Worm (Caenorhabditis elegans) whole organism, L2 larva: ENCODE data around the gene ppat-1.

Experiments
- C34F6.9 ChIP-seq: fragments of 150-350 bp; optimal IDR thresholded peaks from 2 replicates; lab custom pipeline; 2014; ENCODE audit warnings: missing biosample characterization, missing genetic modification characterization
- F13H6.1 ChIP-seq: sonication (generic microtip); optimal IDR thresholded peaks from 2 replicates; lab custom pipeline; 2016; ENCODE audit warnings: missing genetic modification characterization, missing compliant biosample characterization
- R02D3.7 ChIP-seq: fragments of 150-350 bp; optimal IDR thresholded peaks from 2 replicates; lab custom pipeline; 2014; ENCODE audit warnings: missing biosample characterization, missing genetic modification characterization
- ZK546.5 ChIP-seq: sonication (generic microtip); optimal IDR thresholded peaks from 2 replicates; lab custom pipeline; 2017; ENCODE audit warnings: missing biosample characterization, missing genetic modification characterization
- alr-1 ChIP-seq: fragments of 150-350 bp; optimal IDR thresholded peaks from 2 replicates; lab custom pipeline; 2014; ENCODE audit warnings: missing biosample characterization, missing genetic modification characterization
- ama-1 ChIP-seq: fragments of 150-350 bp; optimal IDR thresholded peaks from 2 replicates; lab custom pipeline; 2018; ENCODE audit warnings: inconsistent platforms
- blmp-1 ChIP-seq: sonication (generic microtip); optimal IDR thresholded peaks from 2 replicates; lab custom pipeline; 2017; ENCODE audit warnings: missing genetic modification characterization, mild to moderate bottlenecking, missing compliant biosample characterization, antibody characterized with exemption, moderate library complexity; ENCODE audit not compliant: insufficient read depth
- ceh-16 ChIP-seq: fragments of 150-350 bp; optimal IDR thresholded peaks from 2 replicates; lab custom pipeline; 2014; ENCODE audit warnings: missing biosample characterization, missing genetic modification characterization
- crh-2 ChIP-seq: sonication (generic microtip); optimal IDR thresholded peaks from 2 replicates; lab custom pipeline; 2017; ENCODE audit warnings: missing biosample characterization, missing genetic modification characterization
- dmd-4 ChIP-seq: sonication (generic microtip); optimal IDR thresholded peaks from 2 replicates; lab custom pipeline; 2017; ENCODE audit warnings: missing biosample characterization, missing genetic modification characterization
- elt-1 ChIP-seq: fragments of 150-350 bp; optimal IDR thresholded peaks from 2 replicates; lab custom pipeline; 2014; ENCODE audit warnings: missing biosample characterization, missing genetic modification characterization
- elt-3 ChIP-seq: sonication (generic microtip); optimal IDR thresholded peaks from 2 replicates; lab custom pipeline; 2017; ENCODE audit warnings: missing biosample characterization, missing genetic modification characterization
- fos-1 ChIP-seq: fragments of 150-350 bp; optimal IDR thresholded peaks from 2 replicates; lab custom pipeline; 2014; ENCODE audit warnings: missing biosample characterization, missing genetic modification characterization
- gmeb-1 ChIP-seq: fragments of 150-350 bp; optimal IDR thresholded peaks from 2 replicates; lab custom pipeline; 2014; ENCODE audit warnings: missing biosample characterization, missing genetic modification characterization
- lin-11 ChIP-seq: fragments of 150-350 bp; sonication (generic microtip); optimal IDR thresholded peaks from 2 replicates; lab custom pipeline; 2014; ENCODE audit warnings: missing biosample characterization, missing genetic modification characterization, inconsistent platforms, mixed read lengths
- lin-13 ChIP-seq: fragments of 150-350 bp; optimal IDR thresholded peaks from 2 replicates; lab custom pipeline; 2014; ENCODE audit warnings: missing biosample characterization, missing genetic modification reagents, missing genetic modification characterization
- lsy-2 ChIP-seq, 2 experiments: fragments of 150-350 bp in 1 of 2; sonication (generic microtip) in 1 of 2; optimal IDR thresholded peaks; 2 replicates each; lab custom pipeline; 2014 to 2017; ENCODE audit warnings: missing biosample characterization in 2 of 2, missing genetic modification characterization in 2 of 2
- mab-5 ChIP-seq: fragments of 150-350 bp; optimal IDR thresholded peaks from 2 replicates; lab custom pipeline; 2014; ENCODE audit warnings: missing biosample characterization, missing genetic modification characterization
- mbf-1 ChIP-seq: sonication (generic microtip); optimal IDR thresholded peaks from 2 replicates; lab custom pipeline; 2017; ENCODE audit warnings: missing biosample characterization, missing genetic modification characterization
- mdl-1 ChIP-seq, 2 experiments: fragments of 150-350 bp in 1 of 2; sonication (generic microtip) in 1 of 2; optimal IDR thresholded peaks; 2 replicates each; lab custom pipeline; 2017; ENCODE audit warnings: missing biosample characterization in 2 of 2, missing genetic modification characterization in 2 of 2
- nhr-10 ChIP-seq: sonication (generic microtip); optimal IDR thresholded peaks from 2 replicates; lab custom pipeline; 2017; ENCODE audit warnings: missing biosample characterization, missing genetic modification characterization
- nhr-12 ChIP-seq: fragments of 150-350 bp; optimal IDR thresholded peaks from 2 replicates; lab custom pipeline; 2014; ENCODE audit warnings: missing biosample characterization, missing genetic modification characterization
- nhr-129 ChIP-seq: fragments of 150-350 bp; optimal IDR thresholded peaks from 2 replicates; lab custom pipeline; 2014; ENCODE audit warnings: missing biosample characterization, missing genetic modification characterization
- nhr-21 ChIP-seq: fragments of 150-350 bp; optimal IDR thresholded peaks from 2 replicates; lab custom pipeline; 2014; ENCODE audit warnings: missing biosample characterization, missing genetic modification characterization
- nhr-25 ChIP-seq: fragments of 150-350 bp; sonication (generic microtip); optimal IDR thresholded peaks from 3 replicates; lab custom pipeline; 2014; ENCODE audit warnings: missing biosample characterization, missing genetic modification characterization
- nhr-6 ChIP-seq: fragments of 150-350 bp; optimal IDR thresholded peaks from 2 replicates; lab custom pipeline; 2014; ENCODE audit warnings: missing biosample characterization, missing genetic modification characterization
- nhr-77 ChIP-seq: fragments of 150-350 bp; optimal IDR thresholded peaks from 2 replicates; lab custom pipeline; 2014; ENCODE audit warnings: missing biosample characterization, missing genetic modification characterization
- peb-1 ChIP-seq: fragments of 150-350 bp; optimal IDR thresholded peaks from 2 replicates; lab custom pipeline; 2014; ENCODE audit warnings: missing biosample characterization, missing genetic modification characterization
- sem-4 ChIP-seq: fragments of 150-350 bp; optimal IDR thresholded peaks from 2 replicates; lab custom pipeline; 2014; ENCODE audit warnings: missing biosample characterization, missing genetic modification reagents, missing genetic modification characterization
- skn-1 ChIP-seq: sonication (generic microtip); optimal IDR thresholded peaks from 2 replicates; lab custom pipeline; 2017; ENCODE audit warnings: missing biosample characterization, missing genetic modification characterization
- sma-3 ChIP-seq: sonication (generic microtip); optimal IDR thresholded peaks from 2 replicates; lab custom pipeline; 2016; ENCODE audit warnings: missing genetic modification reagents, missing genetic modification characterization, missing compliant biosample characterization
- sma-9 ChIP-seq, 2 experiments: fragments of 150-350 bp in 1 of 2; sonication (generic microtip) in 1 of 2; optimal IDR thresholded peaks; 2 replicates each; lab custom pipeline; 2014 to 2016; ENCODE audit warnings: missing genetic modification characterization in 2 of 2, mild to moderate bottlenecking in 1 of 2, missing biosample characterization in 1 of 2, missing compliant biosample characterization in 1 of 2, missing genetic modification reagents in 1 of 2, moderate library complexity in 1 of 2
- snpc-4 ChIP-seq: fragments of 150-350 bp; optimal IDR thresholded peaks from 2 replicates; lab custom pipeline; 2014; ENCODE audit warnings: missing biosample characterization, missing genetic modification characterization
- unc-39 ChIP-seq: fragments of 150-350 bp; optimal IDR thresholded peaks from 2 replicates; lab custom pipeline; 2014; ENCODE audit warnings: missing biosample characterization, missing genetic modification characterization
- unc-55 ChIP-seq: fragments of 150-350 bp; sonication (generic microtip); optimal IDR thresholded peaks from 3 replicates; lab custom pipeline; 2014; ENCODE audit warnings: missing biosample characterization, missing genetic modification reagents, missing genetic modification characterization
- unc-62 ChIP-seq: fragments of 150-350 bp; optimal IDR thresholded peaks from 2 replicates; lab custom pipeline; 2014; ENCODE audit warnings: missing biosample characterization, missing genetic modification reagents, missing genetic modification characterization
- zag-1 ChIP-seq: fragments of 150-350 bp; optimal IDR thresholded peaks from 2 replicates; lab custom pipeline; 2014; ENCODE audit warnings: missing biosample characterization, missing genetic modification characterization
- ztf-1 ChIP-seq: fragments of 200-800 bp; sonication (Bioruptor generic); conservative IDR thresholded peaks from 2 replicates; pipeline ENCODE4 v1.3.6; 2022; ENCODE audit warnings: missing genetic modification characterization, missing compliant biosample characterization
- ztf-11 ChIP-seq: sonication (generic microtip); optimal IDR thresholded peaks from 2 replicates; lab custom pipeline; 2017; ENCODE audit warnings: missing biosample characterization, missing genetic modification characterization
- ztf-4 ChIP-seq: fragments of 150-350 bp; optimal IDR thresholded peaks from 2 replicates; lab custom pipeline; 2014; ENCODE audit warnings: missing biosample characterization, missing genetic modification characterization

Gene ppat-1

DNA sequence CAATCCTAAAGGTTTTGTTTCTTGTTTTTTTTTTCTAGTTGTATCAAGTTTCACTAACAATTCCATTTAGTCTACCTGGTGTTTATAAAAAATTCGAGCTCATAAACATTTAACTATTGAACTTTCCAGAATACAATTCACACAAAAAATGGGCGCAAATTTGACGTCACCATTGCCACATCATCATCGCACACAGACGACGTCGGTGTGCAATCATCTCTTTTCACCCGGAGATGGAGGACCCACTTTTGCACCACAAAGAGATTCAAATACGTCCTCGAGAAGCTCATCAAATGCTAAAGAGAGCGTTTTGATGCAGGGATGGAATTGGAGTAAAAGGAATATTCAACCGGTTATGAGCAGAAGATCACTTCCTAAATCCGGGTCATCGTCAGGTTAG is 29.7 kb upstream of the ppat-1 start:
- TF ChIP-seq ztf-11 (tag; lab: Kevin White, UChicago) (no peak), F13H6.1 (no peak), unc-39 (tag; lab: Kevin White, UChicago) (no peak), gmeb-1 (tag; lab: Kevin White, UChicago) (no peak), elt-3 (tag; lab: Kevin White, UChicago) (no peak), crh-2 (peak; percentile 36)

DNA sequence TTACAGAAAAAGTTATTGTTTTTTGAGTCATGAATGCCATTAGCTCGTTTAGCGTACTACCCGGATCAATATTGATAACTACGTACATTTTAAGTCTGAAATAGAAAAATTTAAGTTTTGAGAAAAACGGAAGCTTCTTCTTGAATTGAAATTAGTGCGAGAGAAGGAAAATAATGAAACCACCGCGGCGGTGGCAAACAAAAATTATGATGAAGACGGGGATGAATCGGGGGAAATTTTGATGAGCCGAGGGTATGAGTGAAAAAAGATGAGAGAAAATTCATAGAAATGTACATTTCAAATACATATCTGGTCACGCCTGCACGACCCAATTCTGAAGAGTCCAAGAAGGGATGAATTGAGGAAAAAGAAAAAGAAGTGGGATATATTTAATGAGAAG is 23.8 kb upstream of the ppat-1 start, which contains the start of gene T23F11.4:
T23F11.4 (minus strand) TSS at position 101 of the 400 bp plus-strand sequence.
- TF ChIP-seq skn-1 (tag; lab: Kevin White, UChicago) (no peak), peb-1 (tag; lab: Kevin White, UChicago) (no peak), nhr-77 (tag; lab: Kevin White, UChicago) (no peak), blmp-1 (tag; lab: Kevin White, UChicago) (no peak), C34F6.9 (tag; lab: Kevin White, UChicago) (no peak), crh-2 (no peak), snpc-4 (tag; lab: Kevin White, UChicago) (no peak), ztf-11 (tag; lab: Kevin White, UChicago) (no peak), lin-13 (GFP tag; lab: Kevin White, UChicago) (no peak), alr-1 (tag; lab: Kevin White, UChicago) (no peak), nhr-21 (tag; lab: Kevin White, UChicago) (no peak), ztf-1 (GFP tag; lab: Robert Waterston, UW) (no peak), nhr-129 (tag; lab: Kevin White, UChicago) (no peak), ama-1 (lab: Kevin White, UChicago) (no peak)

DNA sequence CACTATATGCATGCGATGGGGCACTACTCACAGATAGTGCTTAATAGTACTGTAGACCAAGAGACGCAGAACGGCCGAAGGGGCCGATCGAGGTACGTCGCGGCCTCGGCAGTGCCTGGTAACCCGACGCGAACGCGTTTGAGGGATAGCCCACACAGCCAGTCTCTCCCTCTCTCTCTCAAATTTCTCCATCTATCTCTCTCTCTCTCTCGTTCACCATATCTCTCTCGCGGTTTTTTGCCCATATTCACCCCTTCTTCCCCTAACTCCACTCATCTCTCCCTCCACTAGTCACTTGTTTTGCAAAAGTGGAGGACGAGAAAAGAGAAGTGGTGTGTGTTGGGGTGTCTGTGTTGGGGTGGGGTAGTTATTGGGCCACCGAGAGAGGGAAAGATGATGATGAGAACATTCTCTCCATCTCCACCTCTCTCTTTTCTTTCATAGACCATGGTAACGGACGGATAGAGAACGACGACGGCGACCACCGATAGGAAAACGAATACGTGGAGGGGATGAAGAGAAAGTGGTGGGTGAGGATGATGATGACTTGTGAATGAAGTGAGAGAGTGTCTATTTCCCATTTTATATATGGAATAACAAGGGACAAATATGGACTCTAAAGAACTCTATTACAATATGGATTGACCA is 22.2 kb upstream of the ppat-1 start:
- TF ChIP-seq nhr-129 (tag; lab: Kevin White, UChicago) (peak; percentile 61), ceh-16 (peak; percentile 2), sma-3 (GFP tag; lab: Kevin White, UChicago) (peak; percentile 52), R02D3.7 (tag; lab: Kevin White, UChicago) (no peak), nhr-12 (no peak), F13H6.1 (peak; percentile 65), snpc-4 (tag; lab: Kevin White, UChicago) (no peak), crh-2 (peak; percentile 25), C34F6.9 (tag; lab: Kevin White, UChicago) (peak; percentile 70), lsy-2 (tag; optimal IDR thresholded peaks at IDR 0.05; lab: Kevin White, UChicago) (peak in 1 of 2 experiments; percentile 52), nhr-25 (peak; percentile 73), lin-11 (tag; lab: Kevin White, UChicago) (no peak), nhr-6 (tag; lab: Kevin White, UChicago) (peak; percentile 34), zag-1 (peak; percentile 46), sma-9 (GFP tag; optimal IDR thresholded peaks at IDR 0.05; lab: Kevin White, UChicago) (peak; percentile 49), sma-9 (tag; optimal IDR thresholded peaks at IDR 0.05; lab: Kevin White, UChicago) (no peak), nhr-77 (tag; lab: Kevin White, UChicago) (no peak), lin-13 (GFP tag; lab: Kevin White, UChicago) (peak; percentile 29), unc-55 (GFP tag; lab: Kevin White, UChicago) (peak; percentile 67), skn-1 (tag; lab: Kevin White, UChicago) (no peak), nhr-21 (tag; lab: Kevin White, UChicago) (peak; percentile 47), mdl-1 (tag; optimal IDR thresholded peaks at IDR 0.05; lab: Kevin White, UChicago) (peak; percentile 5 to 15), fos-1 (peak; percentile 7)

DNA sequence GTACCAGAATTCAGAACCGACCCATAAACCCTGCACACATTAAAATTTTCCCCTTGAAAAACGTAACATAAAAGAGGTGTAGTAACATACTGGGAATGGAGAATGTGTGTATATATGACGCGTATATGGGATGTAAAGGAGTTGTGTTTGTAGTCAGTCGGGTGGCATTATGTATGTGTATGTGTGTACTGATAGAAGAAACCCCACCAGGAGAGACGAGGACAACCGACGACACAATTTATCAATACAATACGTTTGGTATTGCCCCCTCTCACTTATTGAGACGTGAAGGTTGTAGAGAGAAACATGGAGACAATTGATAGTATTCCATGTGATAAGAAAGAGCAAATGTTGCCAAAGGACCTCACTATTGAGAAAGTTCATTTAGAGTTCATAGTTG is 21.0 kb upstream of the ppat-1 start:
- TF ChIP-seq gmeb-1 (tag; lab: Kevin White, UChicago), result peak; percentile 10
- TF ChIP-seq nhr-129 (tag; lab: Kevin White, UChicago), result peak; percentile 5
- peak; percentile 58 for TF ChIP-seq fos-1
- TF ChIP-seq mab-5, result no peak
- TF ChIP-seq nhr-10, result no peak
- no peak for TF ChIP-seq lsy-2 (tag; optimal IDR thresholded peaks at IDR 0.05; lab: Kevin White, UChicago)
- TF ChIP-seq, all 48 proteins: peak for 3

DNA sequence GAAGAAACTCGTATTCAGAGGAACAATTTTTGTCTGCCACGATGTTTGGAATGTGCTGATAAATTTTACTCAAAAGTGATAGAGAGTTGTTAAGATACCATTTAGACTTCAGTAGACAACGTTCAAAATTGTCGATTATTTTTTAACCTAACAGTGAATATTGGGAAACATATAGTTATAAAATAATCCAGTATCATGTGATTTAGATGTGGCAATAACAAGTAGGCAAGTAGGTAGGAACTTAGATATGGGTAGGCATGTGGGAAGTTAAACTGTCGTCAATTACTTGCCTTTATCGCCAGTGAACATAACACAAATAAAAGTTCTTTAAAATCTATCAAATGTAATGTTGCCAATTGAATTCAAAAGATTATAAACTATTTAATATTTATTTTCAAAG is 17.6 kb upstream of the ppat-1 start, which contains the start of gene T23F11.11:
T23F11.11 (minus strand) TSS at position 101 of the 400 bp plus-strand sequence.
- TF ChIP-seq dmd-4 (tag; lab: Kevin White, UChicago) (no peak), mbf-1 (tag; lab: Kevin White, UChicago) (no peak), blmp-1 (tag; lab: Kevin White, UChicago) (no peak), gmeb-1 (tag; lab: Kevin White, UChicago) (no peak), ZK546.5 (tag; lab: Kevin White, UChicago) (no peak), unc-62 (no peak), sem-4 (tag; lab: Kevin White, UChicago) (no peak), nhr-12 (no peak), ztf-1 (GFP tag; lab: Robert Waterston, UW) (no peak), elt-1 (tag; lab: Kevin White, UChicago) (no peak), ztf-4 (tag; lab: Kevin White, UChicago) (no peak), unc-39 (tag; lab: Kevin White, UChicago) (no peak), F13H6.1 (no peak), ceh-16 (no peak)
